Fruit fly (Drosophila melanogaster): ENCODE measurements around the gene disp.

Gene disp

dm6 chr3R:5861218-5861902 is 5.2 kb upstream of the disp start (continued):
- TF ChIP-seq fd64A (GFP tag; optimal IDR thresholded peaks at IDR 0.05) = no peak
- TF ChIP-seq mam (GFP tag; optimal IDR thresholded peaks at IDR 0.05) = peak; percentile 35
- TF ChIP-seq hth (optimal IDR thresholded peaks at IDR 0.05) = no peak
- TF ChIP-seq Asciz (GFP tag; optimal IDR thresholded peaks at IDR 0.05) = no peak
- TF ChIP-seq CG10959 (GFP tag; IDR thresholded peaks at IDR 0.05) = no peak
- no peak for TF ChIP-seq CG7357 (GFP tag; IDR thresholded peaks at IDR 0.05)
- TF ChIP-seq CG17359 (tag; optimal IDR thresholded peaks at IDR 0.05) = peak; percentile 17
- no peak for TF ChIP-seq rib (GFP tag; IDR thresholded peaks at IDR 0.05)
- TF ChIP-seq Dip2 (GFP tag; IDR thresholded peaks at IDR 0.05) = no peak
- peak; percentile 36 for TF ChIP-seq CG12155 (GFP tag; optimal IDR thresholded peaks at IDR 0.05)
- TF ChIP-seq trh (GFP tag; optimal IDR thresholded peaks at IDR 0.05) = no peak
- no peak for TF ChIP-seq Ssrp (tag; optimal IDR thresholded peaks at IDR 0.05)
- TF ChIP-seq Fer1 (GFP tag; optimal IDR thresholded peaks at IDR 0.05) = no peak
- TF ChIP-seq CG1832 (GFP tag; optimal IDR thresholded peaks at IDR 0.05) = no peak
- peak; percentile 3 for TF ChIP-seq ems (GFP tag; optimal IDR thresholded peaks at IDR 0.05)
- peak; percentile 69; the same call in 2 of the 3 replicates for TF ChIP-seq CG17361 (GFP tag; IDR thresholded peaks at IDR 0.05)
- TF ChIP-seq dimm (GFP tag; IDR thresholded peaks at IDR 0.05) = no peak
- no peak for TF ChIP-seq sr (GFP tag; IDR thresholded peaks at IDR 0.05)
- TF ChIP-seq TFAM (GFP tag; optimal IDR thresholded peaks at IDR 0.05) = no peak
- peak; percentile 58 for TF ChIP-seq zfh2 (GFP tag; optimal IDR thresholded peaks at IDR 0.05)
- TF ChIP-seq CG3726 (GFP tag; IDR thresholded peaks at IDR 0.05) = no peak
- TF ChIP-seq fd96Cb (tag; optimal IDR thresholded peaks at IDR 0.05) = no peak
- TF ChIP-seq repo (GFP tag; optimal IDR thresholded peaks at IDR 0.05) = no peak
- no peak for TF ChIP-seq prd (optimal IDR thresholded peaks at IDR 0.05)
- TF ChIP-seq prd (GFP tag; IDR thresholded peaks at IDR 0.05) = peak; percentile 25; the same call in 2 of the 3 replicates
- TF ChIP-seq aop (GFP tag; IDR thresholded peaks at IDR 0.05) = no peak
- TF ChIP-seq CG6765 (GFP tag; optimal IDR thresholded peaks at IDR 0.05) = no peak
- no peak for TF ChIP-seq C15 (GFP tag; IDR thresholded peaks at IDR 0.05)
- peak; percentile 44 for TF ChIP-seq CG14014 (GFP tag; IDR thresholded peaks at IDR 0.05)
- peak; percentile 16 to 47 for TF ChIP-seq dpn (GFP tag; optimal IDR thresholded peaks at IDR 0.05)
- peak; percentile 15 for TF ChIP-seq CG12391 (tag; optimal IDR thresholded peaks at IDR 0.05)
- TF ChIP-seq pho (GFP tag; optimal IDR thresholded peaks at IDR 0.05) = peak; percentile 59
- TF ChIP-seq lbe (GFP tag; optimal IDR thresholded peaks at IDR 0.05) = no peak
- no peak for TF ChIP-seq CG3163 (GFP tag; optimal IDR thresholded peaks at IDR 0.05)
- TF ChIP-seq Dad (GFP tag; optimal IDR thresholded peaks at IDR 0.05) = peak; percentile 7
- no peak for TF ChIP-seq ara (GFP tag; IDR thresholded peaks at IDR 0.05)
- TF ChIP-seq nerfin-2 (GFP tag; IDR thresholded peaks at IDR 0.05; ENCODE audit: partially characterized antibody) = no peak
- peak; percentile 48 for TF ChIP-seq Usf (GFP tag; optimal IDR thresholded peaks at IDR 0.05)
- no peak for TF ChIP-seq Bteb2 (GFP tag; optimal IDR thresholded peaks at IDR 0.05)
- TF ChIP-seq CG3407 (GFP tag; optimal IDR thresholded peaks at IDR 0.05) = no peak
- peak; percentile 57 for TF ChIP-seq CG13775 (GFP tag; optimal IDR thresholded peaks at IDR 0.05)
- no peak for TF ChIP-seq Doc2 (GFP tag; IDR thresholded peaks at IDR 0.05)
- peak; percentile 48 for TF ChIP-seq CG7839 (tag; optimal IDR thresholded peaks at IDR 0.05)
- TF ChIP-seq HLH54F (GFP tag; optimal IDR thresholded peaks at IDR 0.05) = peak; percentile 54
- no peak for TF ChIP-seq h (optimal IDR thresholded peaks at IDR 0.05)
- no peak for TF ChIP-seq CG6791 (GFP tag; IDR thresholded peaks at IDR 0.05; ENCODE audit: partially characterized antibody)
- TF ChIP-seq Hmr (GFP tag; optimal IDR thresholded peaks at IDR 0.05) = peak; percentile 34
- TF ChIP-seq CG6654 (GFP tag; optimal IDR thresholded peaks at IDR 0.05) = peak; percentile 25
- no peak for TF ChIP-seq Sry-δ (GFP tag; optimal IDR thresholded peaks at IDR 0.05)
- peak; percentile 70 for TF ChIP-seq CG9932 (GFP tag; IDR thresholded peaks at IDR 0.05)
- no peak for TF ChIP-seq CG34224 (GFP tag; IDR thresholded peaks at IDR 0.05; ENCODE audit: partially characterized antibody)
- TF ChIP-seq zf30C (GFP tag; optimal IDR thresholded peaks at IDR 0.05) = no peak

Measured in whole organism, embryonic.